Worm (Caenorhabditis elegans): Measurements from ENCODE around the gene K08H2.5.

K08H2.5 gene

DNA sequence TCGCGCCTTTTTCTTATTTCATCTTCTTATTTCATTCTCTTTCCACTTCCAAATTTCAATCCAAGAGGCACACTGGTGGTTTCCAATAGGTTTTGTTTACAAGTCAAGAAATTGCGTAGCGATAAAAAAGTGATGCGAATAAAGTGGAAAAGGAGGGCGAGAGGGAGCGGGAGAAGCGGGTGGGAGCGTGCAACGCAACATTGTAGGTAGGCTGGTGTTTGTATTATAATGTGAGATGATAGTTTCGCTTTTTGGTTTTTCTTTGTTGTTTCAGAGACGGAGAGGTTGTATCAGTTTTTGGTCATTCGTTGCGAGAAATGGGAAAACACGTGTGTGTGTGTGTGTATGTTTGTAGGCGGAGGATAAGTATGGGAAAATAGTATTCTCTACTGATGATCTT, 8.0 kb upstream of the K08H2.5 start (continued):
- TF ChIP-seq tra-1 (GFP tag; IDR thresholded peaks at IDR 0.05) (peak; percentile 65; the same call in 1 of the 2 replicates), hlh-11 (tag; optimal IDR thresholded peaks at IDR 0.05) (peak; percentile 83), hmg-1.1 (GFP tag; IDR thresholded peaks at IDR 0.05) (peak; percentile 34; the same call in 1 of the 2 replicates), nhr-25 (tag; optimal IDR thresholded peaks at IDR 0.05; ENCODE audit: borderline replicate concordance, insufficient read depth) (peak; percentile 53), nhr-77 (tag; optimal IDR thresholded peaks at IDR 0.05) (peak; percentile 78), dpl-1 (GFP tag; optimal IDR thresholded peaks at IDR 0.05) (no peak), Y5F2A.4 (GFP tag; optimal IDR thresholded peaks at IDR 0.05) (no peak), ama-1 (optimal IDR thresholded peaks at IDR 0.05) (no peak), mdl-1 (tag; optimal IDR thresholded peaks at IDR 0.05) (peak; percentile 38 to 90), mes-2 (tag; optimal IDR thresholded peaks at IDR 0.05; ENCODE audit: poor library complexity, severe bottlenecking) (peak; percentile 64), mep-1 (tag; optimal IDR thresholded peaks at IDR 0.05) (peak; percentile 78), T26A8.4 (GFP tag; IDR thresholded peaks at IDR 0.05) (no peak), daf-16 (GFP tag; optimal IDR thresholded peaks at IDR 0.05) (peak in 1 of 2 experiments; percentile 68), daf-16 (tag; optimal IDR thresholded peaks at IDR 0.05) (peak; percentile 95), pqm-1 (tag; optimal IDR thresholded peaks at IDR 0.05) (peak; percentile 66)

DNA sequence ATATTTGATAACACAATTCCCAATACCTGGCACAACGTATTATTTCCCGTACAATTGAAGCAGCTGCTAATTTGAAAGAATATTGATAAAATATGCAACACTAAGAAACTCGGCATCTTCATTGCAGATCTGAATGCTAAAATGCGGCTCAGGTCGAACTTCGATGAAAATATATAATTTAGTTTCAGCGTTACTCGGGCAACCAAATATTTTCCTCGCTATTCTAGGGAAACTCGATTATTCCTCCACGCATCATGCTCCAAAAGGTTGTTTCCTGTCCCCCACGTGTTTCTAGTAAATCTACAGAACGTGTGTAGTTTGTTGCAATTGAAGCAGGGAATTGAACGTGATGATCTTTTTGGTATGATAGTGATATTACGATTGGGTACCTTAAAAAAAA, 7.0 kb upstream of the K08H2.5 start:
- TF ChIP-seq aha-1 (tag) (peak; percentile 23), dmd-6 (GFP tag; IDR thresholded peaks at IDR 0.05) (no peak), mxl-3 (GFP tag; optimal IDR thresholded peaks at IDR 0.05) (peak; percentile 15), unc-62 (GFP tag; optimal IDR thresholded peaks at IDR 0.05 in 1 of 2) (peak in 1 of 2 experiments; percentile 97), unc-62 (tag; optimal IDR thresholded peaks at IDR 0.05) (no peak), aly-2 (tag; optimal IDR thresholded peaks at IDR 0.05) (no peak), lir-3 (tag; optimal IDR thresholded peaks at IDR 0.05) (no peak)

DNA sequence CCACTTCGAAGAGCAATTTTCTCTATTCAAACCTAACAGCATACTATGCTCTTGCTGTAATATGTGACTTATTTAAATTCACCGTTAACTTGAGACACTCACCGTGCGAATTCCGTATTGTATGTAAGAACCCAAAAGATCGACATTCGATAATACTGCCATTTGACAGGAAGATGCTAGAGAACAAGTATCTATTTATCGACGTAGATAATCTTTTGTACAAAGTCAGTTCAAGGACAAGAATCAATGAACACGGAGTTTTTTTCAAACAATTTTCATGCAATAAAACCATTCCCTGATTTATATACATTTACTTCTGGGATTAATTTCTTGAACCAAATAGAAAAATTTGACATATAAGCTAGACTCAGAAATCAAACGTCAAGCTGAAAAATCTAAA, 6.1 kb upstream of the K08H2.5 start, which contains the start of gene K08H2.7:
Gene K08H2.7 (minus strand): TSS at position 173 of the 400 bp plus-strand sequence.
- TF ChIP-seq aha-1 (tag) (peak; percentile 11), ZK546.5 (tag; optimal IDR thresholded peaks at IDR 0.05) (no peak)

DNA sequence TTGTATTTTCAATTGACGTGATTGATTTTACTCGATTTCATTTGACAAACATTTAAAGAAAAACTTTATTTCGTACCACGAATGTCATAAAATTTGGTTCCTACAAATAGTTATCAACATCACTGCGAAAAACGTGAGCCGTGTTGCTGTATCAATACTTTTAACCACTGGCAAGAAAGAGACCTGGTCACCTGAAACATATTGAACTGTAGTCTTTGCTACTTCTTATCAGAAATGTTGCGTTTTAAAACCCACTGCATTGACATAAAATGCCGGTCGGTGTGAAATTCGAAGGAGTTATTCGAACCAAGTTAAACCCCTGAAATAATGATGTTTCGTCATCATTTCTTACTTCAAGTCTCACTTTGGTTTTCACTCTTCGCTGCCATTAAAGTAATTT, 5.5 kb upstream of the K08H2.5 start:
- no peak for TF ChIP-seq ctbp-1 (GFP tag; IDR thresholded peaks at IDR 0.05)
- TF ChIP-seq dmd-9 (GFP tag; IDR thresholded peaks at IDR 0.05) = no peak
- TF ChIP-seq dve-1 (tag; optimal IDR thresholded peaks at IDR 0.05; ENCODE audit: insufficient read depth) = peak; percentile 61
- peak; percentile 1 for TF ChIP-seq nhr-77 (tag; optimal IDR thresholded peaks at IDR 0.05)
- TF ChIP-seq php-3 (GFP tag; IDR thresholded peaks at IDR 0.05) = no peak
- TF ChIP-seq skn-1 (tag; optimal IDR thresholded peaks at IDR 0.05) = no peak
- no peak for TF ChIP-seq mep-1 (tag; optimal IDR thresholded peaks at IDR 0.05)
- no peak for TF ChIP-seq pha-4 (GFP tag; IDR thresholded peaks at IDR 0.05)
- TF ChIP-seq pha-4 (tag; optimal IDR thresholded peaks at IDR 0.05) = no peak
- TF ChIP-seq hmg-1.1 (GFP tag; IDR thresholded peaks at IDR 0.05) = no peak
- peak; percentile 52 for TF ChIP-seq nhr-28 (tag; optimal IDR thresholded peaks at IDR 0.05)
- no peak for TF ChIP-seq aha-1 (tag)
- no peak for TF ChIP-seq fos-1 (tag; optimal IDR thresholded peaks at IDR 0.05)
- no peak for TF ChIP-seq nhr-76 (tag; optimal IDR thresholded peaks at IDR 0.05)
- TF ChIP-seq jun-1 (tag; optimal IDR thresholded peaks at IDR 0.05) = no peak
- no peak for TF ChIP-seq zag-1 (tag; optimal IDR thresholded peaks at IDR 0.05)
- TF ChIP-seq ceh-82 (tag; optimal IDR thresholded peaks at IDR 0.05) = no peak
- TF ChIP-seq daf-16 (GFP tag; optimal IDR thresholded peaks at IDR 0.05) = no peak
- peak; percentile 74 for TF ChIP-seq daf-16 (tag; optimal IDR thresholded peaks at IDR 0.05)
- no peak for TF ChIP-seq daf-19 (GFP tag; conservative IDR thresholded peaks at IDR 0.05)
- peak; percentile 74 for TF ChIP-seq dmd-6 (GFP tag; IDR thresholded peaks at IDR 0.05)
- TF ChIP-seq ztf-7 (tag; optimal IDR thresholded peaks at IDR 0.05) = no peak
- TF ChIP-seq snpc-1.2 (GFP tag; IDR thresholded peaks at IDR 0.05) = no peak
- TF ChIP-seq hlh-30 (tag; optimal IDR thresholded peaks at IDR 0.05; ENCODE audit: insufficient read depth) = peak; percentile 39
- TF ChIP-seq saeg-2 (GFP tag; IDR thresholded peaks at IDR 0.05) = no peak
- TF ChIP-seq hlh-11 (tag; optimal IDR thresholded peaks at IDR 0.05) = peak; percentile 54
- TF ChIP-seq ceh-20 (GFP tag; IDR thresholded peaks at IDR 0.05) = no peak
- no peak for TF ChIP-seq daf-12 (tag; optimal IDR thresholded peaks at IDR 0.05)
- TF ChIP-seq lin-1 (GFP tag; IDR thresholded peaks at IDR 0.05) = no peak

Data from whole organism, L4 larva.